Fruit fly (Drosophila melanogaster) whole organism, embryonic: Measurements from ENCODE around the gene Cip4.

Source experiments
- Ada2b ChIP-seq: fragments of 200-800 bp; sonication (Bioruptor generic); IDR thresholded peaks from 2 replicates; pipeline ENCODE4 v1.3.6; 2022; ENCODE audit warnings: missing biosample characterization, missing genetic modification characterization
- Awh ChIP-seq: fragments of 200-800 bp; sonication (Bioruptor generic); IDR thresholded peaks from 2 replicates; pipeline ENCODE4, ENCODE4 v1.3.6; 2022; ENCODE audit warnings: missing biosample characterization, missing genetic modification characterization
- B-H2 ChIP-seq: fragments of 200-800 bp; sonication (Bioruptor generic); optimal IDR thresholded peaks from 2 replicates; lab custom pipeline; 2018; ENCODE audit warnings: missing biosample characterization, mild to moderate bottlenecking, missing genetic modification characterization
- Bdp1 ChIP-seq: fragments of 200-800 bp; sonication (Bioruptor generic); optimal IDR thresholded peaks from 3 replicates; lab custom pipeline; 2016; ENCODE audit warnings: missing biosample characterization, missing genetic modification characterization
- CG11456 ChIP-seq: fragments of 200-800 bp; sonication (Bioruptor generic); IDR thresholded peaks from 3 replicates; pipeline ENCODE4 v1.3.6; 2022; ENCODE audit warnings: missing biosample characterization, missing genetic modification characterization
- CG11504 ChIP-seq: fragments of 200-800 bp; sonication (Bioruptor generic); optimal IDR thresholded peaks from 3 replicates; lab custom pipeline; 2019; ENCODE audit warnings: missing biosample characterization, mild to moderate bottlenecking, missing genetic modification characterization, moderate library complexity
- CG12391 ChIP-seq: fragments of 200-800 bp; sonication (Bioruptor generic); optimal IDR thresholded peaks from 3 replicates; lab custom pipeline; 2018; ENCODE audit warnings: missing biosample characterization, mild to moderate bottlenecking, missing genetic modification characterization, moderate library complexity
- CG1529 ChIP-seq: fragments of 200-800 bp; sonication (Bioruptor generic); optimal IDR thresholded peaks from 3 replicates; lab custom pipeline; 2018; ENCODE audit warnings: missing biosample characterization, missing genetic modification characterization
- CG17912 ChIP-seq: fragments of 200-800 bp; sonication (Bioruptor generic); optimal IDR thresholded peaks from 2 replicates; lab custom pipeline; 2018; ENCODE audit warnings: missing biosample characterization, mild to moderate bottlenecking, missing genetic modification characterization
- CG18619 ChIP-seq: fragments of 200-800 bp; sonication (Bioruptor generic); optimal IDR thresholded peaks from 3 replicates; lab custom pipeline; 2017; ENCODE audit warnings: missing biosample characterization, mild to moderate bottlenecking, missing genetic modification characterization
- CG2120 ChIP-seq: fragments of 200-800 bp; sonication (Bioruptor generic); optimal IDR thresholded peaks from 3 replicates; lab custom pipeline; 2016; ENCODE audit warnings: missing biosample characterization, missing genetic modification characterization
- CG3163 ChIP-seq: fragments of 200-800 bp; sonication (Bioruptor generic); optimal IDR thresholded peaks from 3 replicates; lab custom pipeline; 2016; ENCODE audit warnings: missing biosample characterization, missing genetic modification characterization
- CG32532 ChIP-seq: fragments of 200-800 bp; sonication (Bioruptor generic); IDR thresholded peaks from 2 replicates; pipeline ENCODE4 v1.3.6; 2022; ENCODE audit warnings: missing biosample characterization, missing genetic modification characterization
- CG3407 ChIP-seq: fragments of 200-800 bp; sonication (Bioruptor generic); optimal IDR thresholded peaks from 2 replicates; lab custom pipeline; 2018; ENCODE audit warnings: missing biosample characterization, mild to moderate bottlenecking, missing genetic modification characterization
- CG34422 ChIP-seq: fragments of 200-800 bp; sonication (Bioruptor generic); IDR thresholded peaks from 3 replicates; pipeline ENCODE4 v1.3.6; 2022; ENCODE audit warnings: missing biosample characterization, missing genetic modification characterization
- CG3995 ChIP-seq: fragments of 200-800 bp; sonication (Bioruptor generic); optimal IDR thresholded peaks from 3 replicates; lab custom pipeline; 2016; ENCODE audit warnings: missing biosample characterization, missing genetic modification characterization
- CG42726 ChIP-seq: fragments of 200-800 bp; sonication (Bioruptor generic); IDR thresholded peaks from 2 replicates; pipeline ENCODE4 v1.3.6; 2022; ENCODE audit warnings: missing biosample characterization, missing genetic modification characterization; ENCODE audit not compliant: partially characterized antibody
- CG5953 ChIP-seq: fragments of 200-800 bp; sonication (Bioruptor generic); IDR thresholded peaks from 2 replicates; pipeline ENCODE4 v1.3.6; 2022; ENCODE audit warnings: missing biosample characterization, missing genetic modification characterization
- CG7372 ChIP-seq: fragments of 200-800 bp; sonication (Bioruptor generic); IDR thresholded peaks from 2 replicates; pipeline ENCODE4 v1.3.6; 2022; ENCODE audit warnings: missing biosample characterization, missing genetic modification characterization
- CG7963 ChIP-seq: fragments of 200-800 bp; sonication (Bioruptor generic); IDR thresholded peaks from 3 replicates; pipeline ENCODE4 v1.3.6; 2022; ENCODE audit warnings: missing biosample characterization, missing genetic modification characterization; ENCODE audit not compliant: partially characterized antibody
- CG8388 ChIP-seq: fragments of 200-800 bp; sonication (Bioruptor generic); optimal IDR thresholded peaks from 2 replicates; lab custom pipeline; 2019; ENCODE audit warnings: missing biosample characterization, mild to moderate bottlenecking, missing genetic modification characterization, moderate library complexity
- CG9215 ChIP-seq: fragments of 200-800 bp; sonication (Bioruptor generic); IDR thresholded peaks from 2 replicates; pipeline ENCODE4 v1.3.6; 2022; ENCODE audit warnings: missing biosample characterization, missing genetic modification characterization
- CG9609 ChIP-seq: fragments of 200-800 bp; sonication (Bioruptor generic); optimal IDR thresholded peaks from 3 replicates; lab custom pipeline; 2016; ENCODE audit warnings: missing biosample characterization, missing genetic modification characterization
- CG9727 ChIP-seq: fragments of 200-800 bp; sonication (Bioruptor generic); optimal IDR thresholded peaks from 3 replicates; lab custom pipeline; 2017; ENCODE audit warnings: missing biosample characterization, mild to moderate bottlenecking, missing genetic modification characterization
- Dbx ChIP-seq: fragments of 200-800 bp; sonication (Bioruptor generic); IDR thresholded peaks from 3 replicates; pipeline ENCODE4 v1.3.6; 2022; ENCODE audit warnings: missing biosample characterization, missing genetic modification characterization
- Dip3 ChIP-seq: fragments of 200-800 bp; sonication (Bioruptor generic); optimal IDR thresholded peaks from 3 replicates; lab custom pipeline; 2016; ENCODE audit warnings: missing biosample characterization, missing genetic modification characterization
- H2.0 ChIP-seq: fragments of 200-800 bp; sonication (Bioruptor generic); IDR thresholded peaks from 2 replicates; pipeline ENCODE4 v1.3.6; 2022; ENCODE audit warnings: missing biosample characterization, missing genetic modification characterization
- Hmr ChIP-seq: fragments of 200-800 bp; sonication (Bioruptor generic); optimal IDR thresholded peaks from 3 replicates; lab custom pipeline; 2017; ENCODE audit warnings: mild to moderate bottlenecking, missing biosample characterization, missing genetic modification reagents, missing genetic modification characterization
- MBD-R2 ChIP-seq: fragments of 200-800 bp; sonication (Bioruptor generic); IDR thresholded peaks from 2 replicates; pipeline ENCODE4 v1.3.6; 2022; ENCODE audit warnings: missing biosample characterization, missing genetic modification characterization
- Mad ChIP-seq: fragments of 200-800 bp; sonication (Bioruptor generic); optimal IDR thresholded peaks from 2 replicates; lab custom pipeline; 2016; ENCODE audit warnings: missing biosample characterization, missing genetic modification characterization
- Spps ChIP-seq: fragments of 200-800 bp; sonication (Bioruptor generic); optimal IDR thresholded peaks from 2 replicates; lab custom pipeline; 2018; ENCODE audit warnings: missing biosample characterization, mild to moderate bottlenecking, missing genetic modification characterization
- Xrp1 ChIP-seq: fragments of 200-800 bp; sonication (Bioruptor generic); IDR thresholded peaks from 2 replicates; pipeline ENCODE4 v1.3.6; 2022; ENCODE audit warnings: missing biosample characterization, missing genetic modification characterization
- ap ChIP-seq: fragments of 200-800 bp; sonication (Bioruptor generic); IDR thresholded peaks from 2 replicates; pipeline ENCODE4 v1.3.6; 2022; ENCODE audit warnings: missing biosample characterization, missing genetic modification characterization
- bab2 ChIP-seq: fragments of 200-800 bp; sonication (Bioruptor generic); optimal IDR thresholded peaks from 2 replicates; lab custom pipeline; 2016; ENCODE audit warnings: missing biosample characterization, missing genetic modification characterization
- bcd ChIP-seq: fragments of 200-800 bp; sonication (Bioruptor generic); optimal IDR thresholded peaks from 2 replicates; lab custom pipeline; 2017; ENCODE audit warnings: missing biosample characterization, mild to moderate bottlenecking, missing genetic modification characterization
- bowl ChIP-seq: fragments of 200-800 bp; sonication (Bioruptor generic); IDR thresholded peaks from 2 replicates; pipeline ENCODE4 v1.3.6; 2022; ENCODE audit warnings: missing biosample characterization, missing genetic modification characterization
- crc ChIP-seq: fragments of 200-800 bp; sonication (Bioruptor generic); optimal IDR thresholded peaks from 2 replicates; lab custom pipeline; 2016; ENCODE audit warnings: missing biosample characterization, missing genetic modification characterization
- eve ChIP-seq, 2 experiments: fragments of >200 bp; optimal IDR thresholded peaks; 2 replicates each; lab custom pipeline; 2017; ENCODE audit warnings: missing biosample characterization in 2 of 2, missing genetic modification characterization in 2 of 2
- exex ChIP-seq: fragments of 200-800 bp; sonication (Bioruptor generic); optimal IDR thresholded peaks from 4 replicates; lab custom pipeline; 2018; ENCODE audit warnings: missing biosample characterization, mild to moderate bottlenecking, missing genetic modification characterization, moderate library complexity
- gsb ChIP-seq: fragments of 200-800 bp; sonication (Bioruptor generic); IDR thresholded peaks from 2 replicates; pipeline ENCODE4 v1.3.6; 2022; ENCODE audit warnings: missing biosample characterization, missing genetic modification characterization
- hth ChIP-seq: fragments of >200 bp; optimal IDR thresholded peaks from 2 replicates; lab custom pipeline; 2017; ENCODE audit warnings: inconsistent platforms
- ind ChIP-seq: fragments of 200-800 bp; sonication (Bioruptor generic); optimal IDR thresholded peaks from 3 replicates; lab custom pipeline; 2016; ENCODE audit warnings: missing biosample characterization, missing genetic modification characterization
- pnt ChIP-seq: fragments of 200-800 bp; sonication (Bioruptor generic); optimal IDR thresholded peaks from 3 replicates; lab custom pipeline; 2016; ENCODE audit warnings: missing biosample characterization, missing genetic modification characterization
- ranshi ChIP-seq: fragments of 200-800 bp; sonication (Bioruptor generic); IDR thresholded peaks from 2 replicates; pipeline ENCODE4 v1.3.6; 2022; ENCODE audit warnings: missing biosample characterization, missing genetic modification characterization
- row ChIP-seq: fragments of 200-800 bp; sonication (Bioruptor generic); IDR thresholded peaks from 3 replicates; pipeline ENCODE4 v1.3.6; 2022; ENCODE audit warnings: missing biosample characterization, missing genetic modification characterization
- schlank ChIP-seq: fragments of 200-800 bp; sonication (Bioruptor generic); optimal IDR thresholded peaks from 2 replicates; lab custom pipeline; 2018; ENCODE audit warnings: missing biosample characterization, mild to moderate bottlenecking, missing genetic modification characterization
- sob ChIP-seq: fragments of 200-800 bp; sonication (Bioruptor generic); IDR thresholded peaks from 2 replicates; pipeline ENCODE4 v1.3.6; 2022; ENCODE audit warnings: missing biosample characterization, missing genetic modification characterization
- sug ChIP-seq: fragments of 200-800 bp; optimal IDR thresholded peaks from 2 replicates; lab custom pipeline; 2019; ENCODE audit warnings: missing biosample characterization, mild to moderate bottlenecking, missing genetic modification characterization, moderate library complexity
- tll ChIP-seq, 2 experiments: fragments of 200-800 bp in 1 of 2; fragments of >200 bp in 1 of 2; sonication (Bioruptor generic) in 1 of 2; optimal IDR thresholded peaks; 2 replicates each; lab custom pipeline; 2017 to 2019; ENCODE audit warnings: missing biosample characterization in 2 of 2, missing genetic modification characterization in 2 of 2, mild to moderate bottlenecking in 1 of 2, moderate library complexity in 1 of 2
- toy ChIP-seq: fragments of 200-800 bp; sonication (Bioruptor generic); IDR thresholded peaks from 2 replicates; pipeline ENCODE4 v1.3.6; 2022; ENCODE audit warnings: missing biosample characterization, missing genetic modification characterization
- wor ChIP-seq: fragments of 200-800 bp; sonication (Bioruptor generic); IDR thresholded peaks from 2 replicates; pipeline ENCODE4 v1.3.6; 2022; ENCODE audit warnings: missing biosample characterization, missing genetic modification characterization
- zf30C ChIP-seq: fragments of 200-800 bp; sonication (Bioruptor generic); optimal IDR thresholded peaks from 3 replicates; lab custom pipeline; 2018; ENCODE audit warnings: missing biosample characterization, mild to moderate bottlenecking, missing genetic modification characterization

Gene Cip4

dm6 chr3L:4412974-4413373 lies 49.1 kb upstream of the Cip4 start (continued):
- TF ChIP-seq tll (GFP tag; optimal IDR thresholded peaks at IDR 0.05; lab: Kevin White, UChicago), result no peak
- no peak for TF ChIP-seq toy (GFP tag; lab: Robert Waterston, UW)
- peak; percentile 36; the same call in 1 of the 2 replicates for TF ChIP-seq MBD-R2
- 0 out of 2 replicates have a peak, but pooled peaks have one; percentile 51 for TF ChIP-seq Awh (GFP tag; lab: Robert Waterston, UW)
- TF ChIP-seq CG18619 (GFP tag; lab: Kevin White, UChicago), result peak; percentile 19
- TF ChIP-seq CG5953, result peak; percentile 70; the same call in 1 of the 2 replicates
- peak; percentile 70 for TF ChIP-seq H2.0 (GFP tag; lab: Robert Waterston, UW)
- TF ChIP-seq Mad, result peak; percentile 10
- TF ChIP-seq Ada2b (GFP tag; lab: Robert Waterston, UW), result peak; percentile 67
- TF ChIP-seq exex, result no peak
- TF ChIP-seq bowl (GFP tag; lab: Robert Waterston, UW), result no peak; the same call in 1 of the 2 replicates
- peak; percentile 64 for TF ChIP-seq CG2120 (GFP tag; lab: Kevin White, UChicago)
- TF ChIP-seq CG8388 (GFP tag; lab: Kevin White, UChicago), result peak; percentile 15
- peak; percentile 78; the same call in 2 of the 3 replicates for TF ChIP-seq CG34422 (GFP tag; lab: Robert Waterston, UW)
- no peak for TF ChIP-seq CG7963 (GFP tag; lab: Robert Waterston, UW)
- TF ChIP-seq ap (GFP tag; lab: Robert Waterston, UW), result peak; percentile 65
- TF ChIP-seq CG9727 (GFP tag; lab: Kevin White, UChicago), result peak; percentile 27
- peak; percentile 22 for TF ChIP-seq pnt (GFP tag; lab: Kevin White, UChicago)
- peak; percentile 43 for TF ChIP-seq sug (tag; lab: Kevin White, UChicago)
- TF ChIP-seq Bdp1 (GFP tag; lab: Kevin White, UChicago), result peak; percentile 3
- no peak for TF ChIP-seq CG1529 (GFP tag; lab: Kevin White, UChicago)
- TF ChIP-seq Xrp1, result peak; percentile 62; the same call in 1 of the 2 replicates
- peak; percentile 67 for TF ChIP-seq gsb (GFP tag; lab: Robert Waterston, UW)
- TF ChIP-seq bab2, result peak; percentile 12
- peak; percentile 8 for TF ChIP-seq CG11504
- TF ChIP-seq Spps (tag; lab: Kevin White, UChicago), result no peak
- peak; percentile 75 for TF ChIP-seq CG11456 (GFP tag; lab: Robert Waterston, UW)
- peak; percentile 31 for TF ChIP-seq CG9609 (GFP tag; lab: Kevin White, UChicago)
- peak; percentile 20 for TF ChIP-seq Dip3 (GFP tag; lab: Kevin White, UChicago)
- TF ChIP-seq crc (GFP tag; lab: Kevin White, UChicago), result peak; percentile 5
- TF ChIP-seq CG9215, result peak; percentile 39; the same call in 1 of the 2 replicates
- TF ChIP-seq Hmr (GFP tag; lab: Kevin White, UChicago), result peak; percentile 2
- no peak for TF ChIP-seq CG17912
- TF ChIP-seq wor (GFP tag; lab: Robert Waterston, UW), result peak; percentile 57
- peak; percentile 65; the same call in 1 of the 2 replicates for TF ChIP-seq sob (GFP tag; lab: Robert Waterston, UW)
- TF ChIP-seq eve (GFP tag; optimal IDR thresholded peaks at IDR 0.05; lab: Kevin White, UChicago), result peak in 1 of 2 experiments; percentile 26
- TF ChIP-seq Dbx (GFP tag; lab: Robert Waterston, UW), result peak; percentile 64; the same call in 2 of the 3 replicates
- TF ChIP-seq CG3163 (GFP tag; lab: Kevin White, UChicago), result no peak
- no peak for TF ChIP-seq CG3407
- peak; percentile 47 for TF ChIP-seq zf30C
- TF ChIP-seq CG12391 (tag; lab: Kevin White, UChicago), result peak; percentile 27
- peak; percentile 3 for TF ChIP-seq B-H2 (GFP tag; lab: Kevin White, UChicago)
- no peak for TF ChIP-seq hth (lab: Kevin White, UChicago)
- TF ChIP-seq CG3995 (GFP tag; lab: Kevin White, UChicago), result peak; percentile 10
- peak; percentile 21 for TF ChIP-seq schlank (tag; lab: Kevin White, UChicago)
- peak; percentile 37 for TF ChIP-seq bcd
- TF ChIP-seq CG7372 (GFP tag; lab: Robert Waterston, UW), result peak; percentile 59; the same call in 1 of the 2 replicates
- TF ChIP-seq CG32532 (GFP tag; lab: Robert Waterston, UW), result peak; percentile 71
- no peak for TF ChIP-seq CG42726 (GFP tag; lab: Robert Waterston, UW)
- TF ChIP-seq ranshi (GFP tag; lab: Robert Waterston, UW), result peak; percentile 55; the same call in 1 of the 2 replicates
- TF ChIP-seq ind, result peak; percentile 37
- peak; percentile 79 for TF ChIP-seq row (GFP tag; lab: Robert Waterston, UW)
